Worm (Caenorhabditis elegans) whole organism, midembryonic: Measurements from ENCODE around the gene R05D8.9.
A peak's percentile ranks its signal among the peaks of the same experiment; 100 is the strongest.

Experiments
- T22C8.4 ChIP-seq: fragments of 200-800 bp; sonication (Bioruptor generic); IDR thresholded peaks from 2 replicates; pipeline ENCODE4 v1.3.6; 2022; ENCODE audit warnings: missing genetic modification characterization, missing compliant biosample characterization
- cog-1 ChIP-seq: sonication (generic microtip); optimal IDR thresholded peaks from 2 replicates; lab custom pipeline; 2016; ENCODE audit warnings: missing genetic modification characterization, missing compliant biosample characterization
- flt-1 ChIP-seq: fragments of 200-800 bp; sonication (Bioruptor generic); IDR thresholded peaks from 2 replicates; pipeline ENCODE4 v1.3.6; 2022; ENCODE audit warnings: missing genetic modification characterization, missing compliant biosample characterization
- klf-2 ChIP-seq: fragments of 200-800 bp; sonication (Bioruptor generic); conservative IDR thresholded peaks from 2 replicates; pipeline ENCODE4 v1.3.6; 2022; ENCODE audit warnings: missing genetic modification reagents, missing genetic modification characterization, missing compliant biosample characterization
- med-1 ChIP-seq: sonication (generic microtip); optimal IDR thresholded peaks from 2 replicates; lab custom pipeline; 2017; ENCODE audit warnings: missing genetic modification characterization, mild to moderate bottlenecking, missing compliant biosample characterization, antibody characterized with exemption, missing genetic modification reagents; ENCODE audit not compliant: insufficient read depth
- ref-1 ChIP-seq: fragments of 200-800 bp; sonication (Bioruptor generic); conservative IDR thresholded peaks from 2 replicates; pipeline ENCODE4 v1.3.6; 2022; ENCODE audit warnings: missing genetic modification reagents, missing genetic modification characterization, missing compliant biosample characterization
- tab-1 ChIP-seq: fragments of 200-800 bp; sonication (Bioruptor generic); IDR thresholded peaks from 2 replicates; pipeline ENCODE4 v1.3.6; 2022; ENCODE audit warnings: missing genetic modification characterization, missing compliant biosample characterization
- ztf-23 ChIP-seq: fragments of 200-800 bp; sonication (Bioruptor generic); IDR thresholded peaks from 2 replicates; pipeline ENCODE4 v1.3.6; 2022; ENCODE audit warnings: missing genetic modification reagents, missing genetic modification characterization, missing compliant biosample characterization
- ztf-29 ChIP-seq: fragments of 200-800 bp; sonication (Bioruptor generic); IDR thresholded peaks from 2 replicates; pipeline ENCODE4 v1.3.6; 2022; ENCODE audit warnings: missing genetic modification reagents, missing genetic modification characterization, missing compliant biosample characterization

R05D8.9 gene

DNA sequence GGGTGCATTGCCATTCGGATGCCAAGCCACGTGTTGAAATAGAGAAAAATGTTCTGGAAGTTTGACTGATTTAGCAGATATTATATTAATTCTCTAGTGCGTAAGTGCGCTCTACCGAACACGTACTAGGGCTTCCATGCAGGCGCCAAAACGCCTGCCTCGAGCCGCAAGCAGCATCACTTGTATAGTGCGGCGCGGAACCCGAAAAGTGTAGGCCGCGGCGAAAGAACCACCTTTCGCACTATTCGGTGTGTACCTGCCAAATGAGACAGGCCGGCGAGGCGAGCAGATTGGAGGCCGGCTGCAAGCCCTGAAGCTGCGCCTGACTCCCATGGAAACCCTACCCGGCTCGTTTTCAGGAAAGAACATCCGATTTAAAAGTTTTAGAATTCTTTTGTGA, 27.8 kb downstream of the R05D8.9 start:
- TF ChIP-seq flt-1 (GFP tag; lab: Robert Waterston, UW) (0 out of 2 replicates have a peak, but pooled peaks have one; percentile 14), ztf-23 (GFP tag; lab: Robert Waterston, UW) (no peak)

DNA sequence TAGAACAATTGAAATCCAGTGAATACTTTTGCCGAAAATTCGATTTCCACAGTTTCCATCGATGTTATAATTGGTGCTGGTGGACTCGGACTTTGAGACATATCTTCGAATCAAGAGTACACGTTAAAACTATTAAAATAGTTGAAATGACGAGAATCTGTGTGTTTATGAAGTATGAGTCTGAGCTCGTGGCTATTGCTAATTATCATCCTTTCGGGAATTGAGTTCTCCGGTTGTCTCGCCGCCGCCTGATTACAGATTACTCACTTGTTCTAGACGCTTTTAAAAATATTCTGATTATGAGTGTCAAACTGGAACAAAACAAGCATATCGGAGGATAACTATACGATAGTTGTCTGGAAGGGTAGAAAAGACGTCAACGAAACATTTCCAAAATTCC, 29.2 kb downstream of the R05D8.9 start, which contains the start of gene srg-56:
TSS of gene srg-56 (minus strand) at position 101 of the 400 bp plus-strand sequence.
- no peak for TF ChIP-seq klf-2 (GFP tag; lab: Robert Waterston, UW)
- no peak for TF ChIP-seq tab-1 (GFP tag; lab: Robert Waterston, UW)
- no peak for TF ChIP-seq ref-1
- TF ChIP-seq T22C8.4 (GFP tag; lab: Robert Waterston, UW): no peak
- no peak for TF ChIP-seq med-1 (GFP tag; lab: Kevin White, UChicago)
- TF ChIP-seq ztf-23 (GFP tag; lab: Robert Waterston, UW): no peak
- TF ChIP-seq flt-1 (GFP tag; lab: Robert Waterston, UW): no peak
- TF ChIP-seq cog-1: no peak
- TF ChIP-seq ztf-29 (GFP tag; lab: Robert Waterston, UW): no peak

DNA sequence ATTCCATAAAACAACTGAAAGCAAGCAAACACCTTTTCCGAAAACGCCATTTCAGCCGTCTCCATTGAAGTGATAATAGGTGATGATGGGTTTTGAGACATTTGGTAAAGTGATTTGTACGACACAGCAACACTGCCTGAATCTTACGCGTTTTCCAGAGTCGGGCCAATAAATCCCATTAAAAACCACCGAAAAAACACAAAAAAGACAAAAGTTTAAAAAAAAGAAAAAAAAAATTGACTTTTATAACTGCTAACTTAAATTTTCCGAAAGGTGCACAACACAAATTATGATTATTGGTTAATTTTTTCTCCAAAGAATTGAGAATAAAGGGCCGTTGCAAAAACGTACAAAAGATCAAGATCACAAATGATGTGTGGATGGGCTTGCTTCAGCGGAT, 33.0 kb downstream of the R05D8.9 start, which contains the start of gene srg-57:
TSS of gene srg-57 (minus strand) at position 101 of the 400 bp plus-strand sequence.
- no peak for TF ChIP-seq flt-1 (GFP tag; lab: Robert Waterston, UW)
- no peak for TF ChIP-seq klf-2 (GFP tag; lab: Robert Waterston, UW)
- TF ChIP-seq T22C8.4 (GFP tag; lab: Robert Waterston, UW): no peak
- no peak for TF ChIP-seq ref-1
- no peak for TF ChIP-seq tab-1 (GFP tag; lab: Robert Waterston, UW)
- no peak for TF ChIP-seq med-1 (GFP tag; lab: Kevin White, UChicago)
- TF ChIP-seq cog-1: no peak
- TF ChIP-seq ztf-29 (GFP tag; lab: Robert Waterston, UW): no peak
- no peak for TF ChIP-seq ztf-23 (GFP tag; lab: Robert Waterston, UW)

DNA sequence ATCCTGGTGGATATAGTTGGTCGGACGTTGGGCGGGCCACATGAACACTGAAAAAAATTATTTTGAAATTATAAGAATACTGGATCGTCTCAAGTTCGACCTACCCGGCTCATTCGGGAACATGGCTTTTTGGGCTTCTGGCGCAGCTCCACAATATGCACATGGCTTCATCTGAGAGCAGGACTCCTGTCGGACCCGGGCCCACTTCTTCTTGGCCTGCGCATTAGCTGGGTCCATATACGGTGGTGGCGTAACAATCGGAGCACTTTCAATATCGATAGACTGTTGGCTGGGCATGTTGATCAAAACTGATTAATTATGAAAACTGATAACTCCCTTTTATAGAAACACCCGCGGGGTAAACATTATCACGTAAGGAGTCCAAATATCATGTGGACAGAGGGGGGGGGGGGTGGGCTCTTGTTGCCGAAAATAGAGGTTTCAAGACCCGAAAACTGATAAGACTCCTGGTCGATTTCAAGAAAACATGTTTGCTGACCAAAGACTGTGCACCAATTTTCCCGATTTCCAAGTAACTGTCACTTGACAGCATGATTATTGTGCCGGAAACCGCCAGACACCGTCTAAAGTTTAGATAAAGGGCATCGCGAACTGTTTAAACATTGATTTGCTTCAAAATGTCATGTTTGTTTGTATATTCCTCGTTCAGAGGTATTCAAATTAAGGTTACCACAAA, 36.4 kb downstream of the R05D8.9 start, which contains the start of gene dod-3:
TSS of gene dod-3 (minus strand) at position 315 of the 697 bp plus-strand sequence.
- TF ChIP-seq med-1 (GFP tag; lab: Kevin White, UChicago): no peak
- TF ChIP-seq klf-2 (GFP tag; lab: Robert Waterston, UW): no peak
- no peak for TF ChIP-seq ztf-23 (GFP tag; lab: Robert Waterston, UW)
- TF ChIP-seq T22C8.4 (GFP tag; lab: Robert Waterston, UW): no peak
- no peak for TF ChIP-seq cog-1
- no peak for TF ChIP-seq ref-1
- no peak for TF ChIP-seq flt-1 (GFP tag; lab: Robert Waterston, UW)
- no peak for TF ChIP-seq tab-1 (GFP tag; lab: Robert Waterston, UW)
- TF ChIP-seq ztf-29 (GFP tag; lab: Robert Waterston, UW): no peak

DNA sequence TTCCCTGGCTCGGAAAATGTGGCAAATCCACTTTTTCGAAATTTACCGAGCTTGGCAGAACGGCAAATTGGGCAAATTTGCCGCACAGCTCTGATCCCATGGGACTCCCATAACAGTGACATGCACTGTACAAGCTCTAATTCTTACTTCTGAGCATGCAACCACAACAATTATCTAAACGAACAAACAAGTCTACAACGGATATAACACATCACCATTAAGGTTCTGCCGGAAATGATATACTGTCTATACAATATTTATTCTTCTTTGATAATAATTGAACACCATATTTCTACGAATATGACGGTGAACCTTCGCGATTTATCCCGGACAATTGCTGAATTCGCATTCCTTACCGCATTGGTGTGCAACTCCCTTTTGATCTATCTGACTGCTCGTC, 39.1 kb downstream of the R05D8.9 start, which contains the start of gene str-33:
TSS of gene str-33 (plus strand) at position 301 of the 400 bp plus-strand sequence.
- TF ChIP-seq ztf-29 (GFP tag; lab: Robert Waterston, UW) (no peak), klf-2 (GFP tag; lab: Robert Waterston, UW) (no peak), med-1 (GFP tag; lab: Kevin White, UChicago) (no peak), flt-1 (GFP tag; lab: Robert Waterston, UW) (no peak), ztf-23 (GFP tag; lab: Robert Waterston, UW) (no peak), cog-1 (no peak), T22C8.4 (GFP tag; lab: Robert Waterston, UW) (no peak), ref-1 (no peak), tab-1 (GFP tag; lab: Robert Waterston, UW) (no peak)

DNA sequence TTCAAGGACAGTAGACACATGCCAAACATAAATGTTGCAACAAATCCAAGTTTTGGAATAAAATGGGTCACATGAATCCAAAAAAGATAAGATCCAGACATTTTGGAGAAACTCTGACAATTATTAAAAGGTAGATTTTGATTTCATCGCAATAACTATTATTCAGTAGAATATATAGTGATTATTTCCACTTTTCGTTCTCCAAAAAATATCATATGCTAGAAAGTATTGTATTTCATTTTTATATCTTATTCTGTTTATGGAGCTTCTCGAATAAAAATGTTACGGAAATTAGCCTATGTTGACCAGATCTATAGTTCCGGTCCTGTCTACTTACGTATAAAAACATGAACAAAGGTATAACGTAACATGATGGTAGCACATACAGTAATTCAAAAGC, 40.3 kb downstream of the R05D8.9 start, which contains the start of gene str-13:
TSS of gene str-13 (minus strand) at position 101 of the 400 bp plus-strand sequence.
- no peak for TF ChIP-seq flt-1 (GFP tag; lab: Robert Waterston, UW)
- TF ChIP-seq tab-1 (GFP tag; lab: Robert Waterston, UW): no peak
- no peak for TF ChIP-seq ztf-29 (GFP tag; lab: Robert Waterston, UW)
- no peak for TF ChIP-seq ztf-23 (GFP tag; lab: Robert Waterston, UW)
- no peak for TF ChIP-seq T22C8.4 (GFP tag; lab: Robert Waterston, UW)
- TF ChIP-seq med-1 (GFP tag; lab: Kevin White, UChicago): no peak

DNA sequence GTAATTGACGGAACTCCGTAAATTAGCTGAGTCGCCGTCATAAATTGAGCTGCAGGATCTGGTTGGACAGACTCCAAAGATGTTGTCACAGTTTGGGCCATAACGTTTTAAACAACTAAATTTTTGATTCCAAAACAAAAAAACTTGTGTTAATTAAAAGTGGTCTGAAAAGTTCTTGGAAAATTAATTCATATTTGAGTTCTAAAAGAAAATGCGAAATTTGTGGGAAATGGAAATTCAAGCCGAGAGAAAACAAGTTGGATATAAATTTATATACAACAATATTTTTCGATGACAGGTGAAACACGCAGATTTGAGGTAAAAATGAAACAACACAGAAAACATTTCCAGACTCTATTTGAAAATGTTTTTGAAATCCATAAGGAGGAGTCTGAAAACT, 42.1 kb downstream of the R05D8.9 start, which contains the start of gene srg-59:
TSS of gene srg-59 (minus strand) at position 101 of the 400 bp plus-strand sequence.
- TF ChIP-seq flt-1 (GFP tag; lab: Robert Waterston, UW) (no peak), ztf-23 (GFP tag; lab: Robert Waterston, UW) (no peak), klf-2 (GFP tag; lab: Robert Waterston, UW) (no peak), med-1 (GFP tag; lab: Kevin White, UChicago) (no peak), cog-1 (no peak)

DNA sequence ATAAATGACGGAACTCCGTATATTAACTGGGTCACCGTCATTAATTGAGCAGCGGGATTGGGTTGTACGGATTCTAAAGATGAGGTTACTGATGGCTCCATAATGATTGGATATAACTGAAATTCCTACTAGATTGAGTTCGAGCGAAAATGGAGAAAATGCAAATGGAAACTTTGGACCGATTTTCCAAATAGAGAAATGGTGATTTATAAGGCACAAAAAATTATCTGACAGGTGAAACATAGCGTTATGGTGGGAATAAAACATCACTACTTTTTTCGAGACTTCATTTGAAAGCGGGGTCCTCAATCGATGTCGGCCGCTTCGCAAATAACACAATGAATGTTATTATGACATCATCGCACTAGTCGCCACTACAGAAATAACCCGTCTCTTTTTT, 44.8 kb downstream of the R05D8.9 start, which contains the start of gene srg-60:
TSS of gene srg-60 (minus strand) at position 101 of the 400 bp plus-strand sequence.
- TF ChIP-seq med-1 (GFP tag; lab: Kevin White, UChicago) (no peak), flt-1 (GFP tag; lab: Robert Waterston, UW) (no peak), ztf-23 (GFP tag; lab: Robert Waterston, UW) (no peak), klf-2 (GFP tag; lab: Robert Waterston, UW) (no peak)

DNA sequence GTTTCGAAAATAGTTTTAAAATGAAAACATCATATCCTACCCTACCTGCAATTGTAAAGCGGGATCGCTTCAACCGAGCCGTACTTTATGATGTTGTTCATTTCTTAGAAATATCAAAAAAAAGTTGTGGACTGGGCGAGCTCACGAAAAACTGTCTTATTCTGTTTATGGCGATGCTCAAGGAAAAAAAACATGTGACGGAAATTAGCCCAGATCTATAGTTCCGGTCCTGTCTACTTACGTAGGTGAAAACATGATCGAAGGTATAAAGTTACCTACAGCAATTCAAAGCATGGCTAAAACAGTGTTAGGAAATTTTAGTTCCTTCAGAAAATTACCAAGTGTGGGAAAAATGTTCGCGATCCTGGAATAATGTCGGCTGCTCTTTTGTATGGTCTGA, 46.6 kb downstream of the R05D8.9 start, which contains the start of gene srt-27:
TSS of gene srt-27 (minus strand) at position 101 of the 400 bp plus-strand sequence.
- TF ChIP-seq ztf-23 (GFP tag; lab: Robert Waterston, UW): no peak
- no peak for TF ChIP-seq T22C8.4 (GFP tag; lab: Robert Waterston, UW)
- no peak for TF ChIP-seq cog-1
- TF ChIP-seq klf-2 (GFP tag; lab: Robert Waterston, UW): no peak
- no peak for TF ChIP-seq med-1 (GFP tag; lab: Kevin White, UChicago)
- TF ChIP-seq flt-1 (GFP tag; lab: Robert Waterston, UW): no peak
- no peak for TF ChIP-seq ref-1
- no peak for TF ChIP-seq tab-1 (GFP tag; lab: Robert Waterston, UW)
